Worm (Caenorhabditis elegans) whole organism, L1 larva: Measurements from ENCODE around the gene F44D12.2.

Source experiments
- C04F5.9 ChIP-seq: sonication (generic microtip); optimal IDR thresholded peaks from 2 replicates; lab custom pipeline; 2016; ENCODE audit warnings: missing genetic modification characterization, missing compliant biosample characterization
- F16B12.6 ChIP-seq: fragments of 150-350 bp; optimal IDR thresholded peaks from 2 replicates; lab custom pipeline; 2014; ENCODE audit warnings: missing biosample characterization, missing genetic modification characterization
- Y116A8C.19 ChIP-seq: sonication (generic microtip); optimal IDR thresholded peaks from 2 replicates; lab custom pipeline; 2016; ENCODE audit warnings: missing compliant biosample characterization, missing genetic modification characterization, borderline replicate concordance
- aha-1 ChIP-seq: fragments of 150-350 bp; optimal IDR thresholded peaks from 2 replicates; lab custom pipeline; 2014; ENCODE audit warnings: missing biosample characterization, missing genetic modification characterization
- alr-1 ChIP-seq: fragments of 200-800 bp; sonication (Bioruptor generic); optimal IDR thresholded peaks from 2 replicates; lab custom pipeline; 2018; ENCODE audit warnings: borderline replicate concordance, mild to moderate bottlenecking, missing genetic modification characterization, missing compliant biosample characterization
- aly-2 ChIP-seq: fragments of 150-350 bp; optimal IDR thresholded peaks from 2 replicates; lab custom pipeline; 2014; ENCODE audit warnings: missing biosample characterization, missing genetic modification characterization
- ama-1 ChIP-seq: fragments of 150-350 bp; optimal IDR thresholded peaks from 2 replicates; lab custom pipeline; 2014
- blmp-1 ChIP-seq: fragments of 150-350 bp; optimal IDR thresholded peaks from 2 replicates; lab custom pipeline; 2014; ENCODE audit warnings: missing biosample characterization, missing genetic modification characterization
- ceh-63 ChIP-seq: fragments of 200-800 bp; sonication (Bioruptor generic); optimal IDR thresholded peaks from 2 replicates; lab custom pipeline; 2018; ENCODE audit warnings: mild to moderate bottlenecking, missing genetic modification characterization, missing compliant biosample characterization
- ceh-8 ChIP-seq: fragments of 200-800 bp; sonication (Bioruptor generic); optimal IDR thresholded peaks from 2 replicates; lab custom pipeline; 2018; ENCODE audit warnings: mild to moderate bottlenecking, missing genetic modification characterization, moderate library complexity, missing compliant biosample characterization
- ceh-82 ChIP-seq, 3 experiments: fragments of 150-350 bp in 1 of 3; sonication (generic microtip) in 2 of 3; optimal IDR thresholded peaks; 2 replicates each; lab custom pipeline; 2014 to 2017; ENCODE audit warnings: missing biosample characterization in 3 of 3, missing genetic modification characterization in 3 of 3
- ceh-90 ChIP-seq: sonication (generic microtip); optimal IDR thresholded peaks from 2 replicates; lab custom pipeline; 2016; ENCODE audit warnings: missing genetic modification characterization, missing compliant biosample characterization
- ces-1 ChIP-seq: fragments of 150-350 bp; optimal IDR thresholded peaks from 2 replicates; lab custom pipeline; 2014; ENCODE audit warnings: missing biosample characterization, missing genetic modification reagents, missing genetic modification characterization
- dsc-1 ChIP-seq: sonication (generic microtip); optimal IDR thresholded peaks from 2 replicates; lab custom pipeline; 2016; ENCODE audit warnings: mild to moderate bottlenecking, missing genetic modification characterization, missing compliant biosample characterization
- efl-1 ChIP-seq, 4 experiments: fragments of 150-350 bp; optimal IDR thresholded peaks in 3 of 4; peaks in 1 of 4; 1 replicate in 1 of 4; 2 replicates in 3 of 4; lab custom pipeline; 2014; ENCODE audit warnings: missing biosample characterization in 2 of 4, missing genetic modification characterization in 2 of 4, missing genetic modification reagents in 2 of 4
- efl-3 ChIP-seq: fragments of 200-800 bp; sonication (Bioruptor generic); optimal IDR thresholded peaks from 2 replicates; lab custom pipeline; 2018; ENCODE audit warnings: mild to moderate bottlenecking, missing genetic modification characterization, missing compliant biosample characterization
- egl-13 ChIP-seq: sonication (generic microtip); optimal IDR thresholded peaks from 2 replicates; lab custom pipeline; 2016; ENCODE audit warnings: missing genotype, missing genetic modification reagents, missing genetic modification characterization, missing compliant biosample characterization
- egl-27 ChIP-seq, 2 experiments: fragments of 150-350 bp in 1 of 2; sonication (generic microtip); optimal IDR thresholded peaks; 3 replicates each; lab custom pipeline; 2017 to 2018; ENCODE audit warnings: missing biosample characterization in 2 of 2, missing genetic modification characterization in 2 of 2, missing genetic modification reagents in 2 of 2
- elt-2 ChIP-seq: sonication (generic microtip); optimal IDR thresholded peaks from 2 replicates; lab custom pipeline; 2016; ENCODE audit warnings: missing genetic modification characterization, mild to moderate bottlenecking, inconsistent platforms, missing compliant biosample characterization, missing genetic modification reagents
- elt-3 ChIP-seq, 6 experiments: fragments of 150-350 bp in 1 of 6; sonication (generic microtip); optimal IDR thresholded peaks; 2 replicates each; lab custom pipeline; 2017 to 2018; ENCODE audit warnings: missing biosample characterization in 6 of 6, missing genetic modification characterization in 6 of 6, inconsistent platforms in 1 of 6
- fos-1 ChIP-seq: fragments of 150-350 bp; optimal IDR thresholded peaks from 2 replicates; lab custom pipeline; 2014; ENCODE audit warnings: missing biosample characterization, missing genetic modification characterization
- hlh-4 ChIP-seq: sonication (generic microtip); optimal IDR thresholded peaks from 2 replicates; lab custom pipeline; 2016; ENCODE audit warnings: mild to moderate bottlenecking, missing genetic modification characterization, missing compliant biosample characterization
- hpl-2 ChIP-seq: fragments of 150-350 bp; optimal IDR thresholded peaks from 2 replicates; lab custom pipeline; 2014; ENCODE audit warnings: missing biosample characterization, missing genetic modification reagents, missing genetic modification characterization
- irx-1 ChIP-seq: sonication (generic microtip); optimal IDR thresholded peaks from 2 replicates; lab custom pipeline; 2016; ENCODE audit warnings: missing genetic modification characterization, missing compliant biosample characterization
- isw-1 ChIP-seq: fragments of 200-800 bp; sonication (Bioruptor generic); IDR thresholded peaks from 2 replicates; pipeline ENCODE4 v1.3.6; 2022; ENCODE audit warnings: missing genetic modification characterization, missing compliant biosample characterization
- jun-1 ChIP-seq: fragments of 150-350 bp; optimal IDR thresholded peaks from 2 replicates; lab custom pipeline; 2014; ENCODE audit warnings: missing biosample characterization, missing genetic modification reagents, missing genetic modification characterization
- lin-13 ChIP-seq: fragments of 150-350 bp; optimal IDR thresholded peaks from 2 replicates; lab custom pipeline; 2014; ENCODE audit warnings: missing biosample characterization, missing genetic modification reagents, missing genetic modification characterization
- lin-15B ChIP-seq: fragments of 150-350 bp; sonication (generic microtip); optimal IDR thresholded peaks from 3 replicates; lab custom pipeline; 2014; ENCODE audit warnings: missing biosample characterization, missing genetic modification characterization
- lin-35 ChIP-seq, 2 experiments: fragments of 150-350 bp; optimal IDR thresholded peaks; 2 replicates each; lab custom pipeline; 2014; ENCODE audit warnings: missing biosample characterization in 2 of 2, missing genetic modification characterization in 2 of 2, missing genetic modification reagents in 2 of 2
- lir-3 ChIP-seq: sonication (generic microtip); optimal IDR thresholded peaks from 2 replicates; lab custom pipeline; 2016; ENCODE audit warnings: mild to moderate bottlenecking, missing genetic modification characterization, moderate library complexity, missing compliant biosample characterization; ENCODE audit not compliant: poor library complexity
- mab-9 ChIP-seq: fragments of 200-800 bp; sonication (Bioruptor generic); IDR thresholded peaks from 2 replicates; pipeline ENCODE4 v1.3.6; 2022; ENCODE audit warnings: missing genetic modification reagents, missing genetic modification characterization, missing compliant biosample characterization
- mdl-1 ChIP-seq, 2 experiments: fragments of 150-350 bp; optimal IDR thresholded peaks; 2 replicates each; lab custom pipeline; 2014 to 2017; ENCODE audit warnings: missing biosample characterization in 2 of 2, missing genetic modification characterization in 2 of 2, inconsistent platforms in 1 of 2
- mep-1 ChIP-seq: fragments of 150-350 bp; optimal IDR thresholded peaks from 2 replicates; lab custom pipeline; 2014; ENCODE audit warnings: missing biosample characterization, missing genetic modification characterization
- nhr-12 ChIP-seq: sonication (generic microtip); optimal IDR thresholded peaks from 2 replicates; lab custom pipeline; 2017; ENCODE audit warnings: missing biosample characterization, missing genetic modification characterization
- nhr-20 ChIP-seq: sonication (generic microtip); optimal IDR thresholded peaks from 2 replicates; lab custom pipeline; 2016; ENCODE audit warnings: mild to moderate bottlenecking, missing genetic modification characterization, missing compliant biosample characterization
- nhr-237 ChIP-seq: fragments of 150-350 bp; optimal IDR thresholded peaks from 2 replicates; lab custom pipeline; 2014; ENCODE audit warnings: missing biosample characterization, missing genetic modification characterization
- nhr-28 ChIP-seq: fragments of 150-350 bp; optimal IDR thresholded peaks from 2 replicates; lab custom pipeline; 2014; ENCODE audit warnings: missing biosample characterization, missing genetic modification characterization
- nhr-71 ChIP-seq: sonication (generic microtip); optimal IDR thresholded peaks from 2 replicates; lab custom pipeline; 2016; ENCODE audit warnings: mild to moderate bottlenecking, missing genetic modification characterization, moderate library complexity, missing compliant biosample characterization
- nhr-76 ChIP-seq: sonication (generic microtip); optimal IDR thresholded peaks from 2 replicates; lab custom pipeline; 2017; ENCODE audit warnings: missing biosample characterization, missing genetic modification characterization
- nhr-84 ChIP-seq: sonication (generic microtip); optimal IDR thresholded peaks from 2 replicates; lab custom pipeline; 2017; ENCODE audit warnings: missing biosample characterization, missing genetic modification characterization
- nhr-85 ChIP-seq: sonication (generic microtip); peaks from one replicate; lab custom pipeline; 2016; ENCODE audit warnings: missing genetic modification characterization, inconsistent platforms, missing compliant biosample characterization
- nhr-90 ChIP-seq: sonication (generic microtip); optimal IDR thresholded peaks from 2 replicates; lab custom pipeline; 2016; ENCODE audit warnings: mild to moderate bottlenecking, missing genetic modification characterization, missing compliant biosample characterization; ENCODE audit not compliant: poor library complexity
- pag-3 ChIP-seq: sonication (generic microtip); optimal IDR thresholded peaks from 2 replicates; lab custom pipeline; 2017; ENCODE audit warnings: missing genetic modification characterization, mild to moderate bottlenecking, missing compliant biosample characterization, antibody characterized with exemption, borderline replicate concordance; ENCODE audit not compliant: insufficient read depth
- skn-1 ChIP-seq: fragments of 150-350 bp; optimal IDR thresholded peaks from 2 replicates; lab custom pipeline; 2014; ENCODE audit warnings: missing biosample characterization, missing genetic modification characterization
- snpc-4 ChIP-seq: fragments of 150-350 bp; optimal IDR thresholded peaks from 2 replicates; lab custom pipeline; 2014; ENCODE audit warnings: missing biosample characterization, missing genetic modification characterization
- sptf-1 ChIP-seq: fragments of 150-350 bp; optimal IDR thresholded peaks from 2 replicates; lab custom pipeline; 2014; ENCODE audit warnings: missing biosample characterization, missing genetic modification characterization
- tbx-2 ChIP-seq: sonication (generic microtip); optimal IDR thresholded peaks from 2 replicates; lab custom pipeline; 2016; ENCODE audit warnings: missing genetic modification characterization, missing compliant biosample characterization
- unc-130 ChIP-seq: fragments of 150-350 bp; optimal IDR thresholded peaks from 2 replicates; lab custom pipeline; 2017; ENCODE audit warnings: missing biosample characterization, missing genetic modification characterization, inconsistent platforms
- unc-30 ChIP-seq: sonication (generic microtip); optimal IDR thresholded peaks from 2 replicates; lab custom pipeline; 2017; ENCODE audit warnings: missing biosample characterization, missing genetic modification characterization
- unc-62 ChIP-seq: fragments of 150-350 bp; optimal IDR thresholded peaks from 2 replicates; lab custom pipeline; 2014; ENCODE audit warnings: missing biosample characterization, missing genetic modification reagents, missing genetic modification characterization
- xbp-1 ChIP-seq: sonication (generic microtip); optimal IDR thresholded peaks from 2 replicates; lab custom pipeline; 2016; ENCODE audit warnings: missing genetic modification characterization, missing compliant biosample characterization
- ztf-11 ChIP-seq, 2 experiments: sonication (generic microtip); optimal IDR thresholded peaks; 2 replicates each; lab custom pipeline; 2016 to 2017; ENCODE audit warnings: missing genetic modification characterization in 2 of 2, missing biosample characterization in 1 of 2, missing compliant biosample characterization in 1 of 2
- ztf-4 ChIP-seq: fragments of 150-350 bp; optimal IDR thresholded peaks from 2 replicates; lab custom pipeline; 2014; ENCODE audit warnings: missing biosample characterization, missing genetic modification characterization

The F44D12.2 gene

ce11 chrIV:9994895-9995394 is 22.6 kb downstream of the F44D12.2 start, which contains the start of gene uba-1 (continued):
- TF ChIP-seq xbp-1 (tag; lab: Kevin White, UChicago): peak; percentile 8
- no peak for TF ChIP-seq pag-3 (tag; lab: Kevin White, UChicago)
- no peak for TF ChIP-seq snpc-4 (tag; lab: Kevin White, UChicago)
- TF ChIP-seq nhr-20 (tag; lab: Kevin White, UChicago): peak; percentile 22
- TF ChIP-seq ceh-82 (tag; optimal IDR thresholded peaks at IDR 0.05; lab: Kevin White, UChicago): no peak
- peak; percentile 28 for TF ChIP-seq nhr-90 (tag; lab: Kevin White, UChicago)
- TF ChIP-seq unc-130 (tag; lab: Kevin White, UChicago): no peak
- TF ChIP-seq egl-13 (tag; lab: Kevin White, UChicago): no peak
- TF ChIP-seq mdl-1 (tag; optimal IDR thresholded peaks at IDR 0.05; lab: Kevin White, UChicago): no peak
- peak in 1 of 2 experiments; percentile 23 for TF ChIP-seq efl-1 (optimal IDR thresholded peaks at IDR 0.05; lab: Kevin White, UChicago)
- peak in 1 of 2 experiments; percentile 82 for TF ChIP-seq efl-1 (GFP tag; optimal IDR thresholded peaks at IDR 0.05 in 1 of 2; lab: Kevin White, UChicago)
- TF ChIP-seq Y116A8C.19 (tag; lab: Kevin White, UChicago): no peak
- peak in 1 of 2 experiments; percentile 48 for TF ChIP-seq lin-35 (GFP tag; optimal IDR thresholded peaks at IDR 0.05; lab: Kevin White, UChicago)
- no peak for TF ChIP-seq dsc-1 (tag; lab: Kevin White, UChicago)
- no peak for TF ChIP-seq fos-1 (tag; lab: Kevin White, UChicago)
- peak; percentile 52 for TF ChIP-seq ztf-4 (tag; lab: Kevin White, UChicago)
- no peak for TF ChIP-seq aly-2 (tag; lab: Kevin White, UChicago)
- no peak for TF ChIP-seq elt-3 (tag; optimal IDR thresholded peaks at IDR 0.05; lab: Kevin White, UChicago)
- TF ChIP-seq nhr-237 (tag; lab: Kevin White, UChicago): no peak
- TF ChIP-seq egl-27 (tag; optimal IDR thresholded peaks at IDR 0.05; lab: Kevin White, UChicago): no peak
- no peak for TF ChIP-seq alr-1
- TF ChIP-seq unc-62 (GFP tag; lab: Kevin White, UChicago): no peak
- no peak for TF ChIP-seq lir-3 (tag; lab: Kevin White, UChicago)
- no peak for TF ChIP-seq lin-15B (tag; lab: Kevin White, UChicago)
- TF ChIP-seq lin-13: no peak
- no peak for TF ChIP-seq ceh-90 (tag; lab: Kevin White, UChicago)
- no peak for TF ChIP-seq ces-1 (GFP tag; lab: Kevin White, UChicago)
- no peak for TF ChIP-seq ceh-63 (GFP tag; lab: Kevin White, UChicago)
- TF ChIP-seq ceh-8 (GFP tag; lab: Kevin White, UChicago): no peak
- TF ChIP-seq aha-1: no peak
- TF ChIP-seq mep-1 (tag; lab: Kevin White, UChicago): no peak
- TF ChIP-seq sptf-1 (tag; lab: Kevin White, UChicago): no peak
- no peak for TF ChIP-seq elt-2
- no peak for TF ChIP-seq nhr-76
- TF ChIP-seq isw-1: no peak
- no peak for TF ChIP-seq ama-1 (lab: Kevin White, UChicago)
- no peak for TF ChIP-seq nhr-28 (tag; lab: Kevin White, UChicago)
- TF ChIP-seq nhr-84 (tag; lab: Kevin White, UChicago): no peak
- TF ChIP-seq blmp-1: no peak
- no peak for TF ChIP-seq ztf-11 (tag; optimal IDR thresholded peaks at IDR 0.05; lab: Kevin White, UChicago)
- TF ChIP-seq mab-9 (GFP tag; lab: Robert Waterston, UW): no peak
- no peak for TF ChIP-seq unc-30 (tag; lab: Kevin White, UChicago)
- no peak for TF ChIP-seq C04F5.9 (tag; lab: Kevin White, UChicago)
- no peak for TF ChIP-seq nhr-12 (tag; lab: Kevin White, UChicago)
- no peak for TF ChIP-seq hlh-4 (tag; lab: Kevin White, UChicago)
- no peak for TF ChIP-seq jun-1 (tag; lab: Kevin White, UChicago)
- no peak for TF ChIP-seq F16B12.6 (tag; lab: Kevin White, UChicago)
- TF ChIP-seq irx-1: no peak
- peak; percentile 22 for TF ChIP-seq tbx-2 (tag; lab: Kevin White, UChicago)
- TF ChIP-seq nhr-71 (tag; lab: Kevin White, UChicago): peak; percentile 25
- TF ChIP-seq nhr-85 (tag; lab: Kevin White, UChicago): peak; percentile 60
- no peak for TF ChIP-seq hpl-2
- no peak for TF ChIP-seq efl-3
- TF ChIP-seq skn-1: no peak
